Fruit fly (Drosophila melanogaster): ENCODE measurements around the gene hng3.

Gene hng3

dm6 chr3L:770157-770672 lies 14.9 kb upstream of the hng3 start:
- TF ChIP-seq noc (tag; optimal IDR thresholded peaks at IDR 0.05) = no peak

dm6 chr3L:769107-769678 lies 13.9 kb upstream of the hng3 start:
- TF ChIP-seq noc (tag; optimal IDR thresholded peaks at IDR 0.05) = no peak

- TF ChIP-seq noc (tag; optimal IDR thresholded peaks at IDR 0.05) = no peak
Observed at dm6 chr3L:767701-768100, 12.4 kb upstream of the hng3 start.

- TF ChIP-seq noc (tag; optimal IDR thresholded peaks at IDR 0.05) = no peak
Observed at dm6 chr3L:766884-767283, 11.6 kb upstream of the hng3 start.

- TF ChIP-seq noc (tag; optimal IDR thresholded peaks at IDR 0.05) = no peak
Observed at dm6 chr3L:766293-766664, 11.0 kb upstream of the hng3 start.

dm6 chr3L:765515-766292 lies 10.4 kb upstream of the hng3 start:
- peak; percentile 65 for TF ChIP-seq noc (tag; optimal IDR thresholded peaks at IDR 0.05)

- TF ChIP-seq noc (tag; optimal IDR thresholded peaks at IDR 0.05) = no peak
Observed at dm6 chr3L:765095-765494, 9.8 kb upstream of the hng3 start.

- TF ChIP-seq noc (tag; optimal IDR thresholded peaks at IDR 0.05) = no peak
Observed at dm6 chr3L:764329-764728, 9.0 kb upstream of the hng3 start.

- peak; percentile 13 for TF ChIP-seq noc (tag; optimal IDR thresholded peaks at IDR 0.05)
Observed at dm6 chr3L:762331-762907, 7.1 kb upstream of the hng3 start.

dm6 chr3L:761733-762132 lies 6.4 kb upstream of the hng3 start:
- TF ChIP-seq noc (tag; optimal IDR thresholded peaks at IDR 0.05) = no peak

dm6 chr3L:760201-760600 lies 4.9 kb upstream of the hng3 start:
- TF ChIP-seq noc (tag; optimal IDR thresholded peaks at IDR 0.05) = no peak

- TF ChIP-seq noc (tag; optimal IDR thresholded peaks at IDR 0.05) = no peak
Observed at dm6 chr3L:758516-758915, 3.2 kb upstream of the hng3 start.

dm6 chr3L:756372-756771 lies 1.1 kb upstream of the hng3 start:
- no peak for TF ChIP-seq noc (tag; optimal IDR thresholded peaks at IDR 0.05)

dm6 chr3L:754612-755011 lies 677 bp downstream of the hng3 start:
- no peak for TF ChIP-seq noc (tag; optimal IDR thresholded peaks at IDR 0.05)

dm6 chr3L:753568-754156 lies 1.6 kb downstream of the hng3 start:
- TF ChIP-seq noc (tag; optimal IDR thresholded peaks at IDR 0.05) = no peak

dm6 chr3L:751516-752125 lies 3.7 kb downstream of the hng3 start:
- peak; percentile 36 for TF ChIP-seq noc (tag; optimal IDR thresholded peaks at IDR 0.05)
